Worm (Caenorhabditis elegans): ENCODE measurements around the gene K07H8.12.

The K07H8.12 gene

ce11 chrIV:8299636-8300035 is 23.1 kb upstream of the K07H8.12 start, which contains the start of gene F35H10.6:
TSS of gene F35H10.6 (plus strand) at chrIV:8299936.
- TF ChIP-seq attf-3 (GFP tag; conservative IDR thresholded peaks at IDR 0.05), result no peak
- TF ChIP-seq F57A8.1 (GFP tag; optimal IDR thresholded peaks at IDR 0.05), result no peak
- no peak for TF ChIP-seq ceh-27 (GFP tag; optimal IDR thresholded peaks at IDR 0.05)
- no peak for TF ChIP-seq C06A6.2 (GFP tag; conservative IDR thresholded peaks at IDR 0.05)
- TF ChIP-seq Y53F4B.3 (GFP tag; IDR thresholded peaks at IDR 0.05), result no peak
- no peak for TF ChIP-seq Y53G8AR.9 (GFP tag; conservative IDR thresholded peaks at IDR 0.05)
- no peak for TF ChIP-seq sdz-38 (tag; optimal IDR thresholded peaks at IDR 0.05)
- TF ChIP-seq nfya-2 (GFP tag; IDR thresholded peaks at IDR 0.05), result no peak

- TF ChIP-seq D2030.7 (GFP tag; IDR thresholded peaks at IDR 0.05) (no peak), ztf-18 (tag; optimal IDR thresholded peaks at IDR 0.05) (no peak), egrh-3 (GFP tag; IDR thresholded peaks at IDR 0.05) (no peak), nhr-27 (tag; optimal IDR thresholded peaks at IDR 0.05) (no peak), xnd-1 (tag; optimal IDR thresholded peaks at IDR 0.05) (no peak), let-526 (GFP tag; IDR thresholded peaks at IDR 0.05) (no peak)
Observed at ce11 chrIV:8297192-8297591, 20.7 kb upstream of the K07H8.12 start, which contains the start of gene nprl-3. TSS of gene nprl-3 (plus strand) at chrIV:8297492.

DNA sequence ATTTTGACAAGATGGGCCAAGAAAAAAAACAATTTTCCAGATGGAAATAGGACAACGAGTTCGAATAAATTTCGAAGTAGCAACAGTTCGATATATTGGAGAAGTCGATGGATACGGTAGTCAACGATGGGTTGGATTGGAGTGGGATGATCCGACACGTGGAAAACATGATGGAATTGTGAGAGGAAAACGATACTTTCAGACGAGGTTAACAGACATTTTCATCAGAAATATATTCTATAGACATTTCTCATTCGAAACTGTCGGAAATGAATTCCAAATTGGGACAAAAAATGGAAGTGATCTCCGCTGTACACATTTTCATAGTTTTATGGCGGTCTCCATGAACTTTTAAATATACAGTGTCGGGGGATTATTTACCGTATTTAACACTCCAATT is 18.1 kb upstream of the K07H8.12 start, which contains the start of gene tbce-1:
Gene tbce-1, plus strand, starts transcription at position 41 of the 400 bp plus-strand sequence.
- TF ChIP-seq lin-54 (GFP tag; optimal IDR thresholded peaks at IDR 0.05), result peak; percentile 3
- TF ChIP-seq hlh-26 (GFP tag; conservative IDR thresholded peaks at IDR 0.05), result no peak
- TF ChIP-seq hrde-1 (tag; optimal IDR thresholded peaks at IDR 0.05; ENCODE audit: borderline replicate concordance), result peak; percentile 19

ce11 chrIV:8291232-8291631 is 14.7 kb upstream of the K07H8.12 start, which contains the start of gene K07H8.2:
TSS of gene K07H8.2 (plus strand) at chrIV:8291532.
- TF ChIP-seq tlf-1 (GFP tag; optimal IDR thresholded peaks at IDR 0.05), result no peak
- no peak for TF ChIP-seq madf-3 (GFP tag; IDR thresholded peaks at IDR 0.05)
- peak; percentile 35 for TF ChIP-seq F49E8.2 (tag; optimal IDR thresholded peaks at IDR 0.05; ENCODE audit: insufficient read depth)
- no peak for TF ChIP-seq ceh-100 (GFP tag; IDR thresholded peaks at IDR 0.05)
- TF ChIP-seq rpc-1 (optimal IDR thresholded peaks at IDR 0.05), result no peak
- no peak for TF ChIP-seq rpc-1 (tag; optimal IDR thresholded peaks at IDR 0.05)
- TF ChIP-seq F10E7.11 (tag; optimal IDR thresholded peaks at IDR 0.05), result no peak
- TF ChIP-seq hsf-1 (GFP tag; IDR thresholded peaks at IDR 0.05), result no peak

ce11 chrIV:8289580-8290323 is 13.2 kb upstream of the K07H8.12 start, which contains the start of gene daf-31:
TSS of gene daf-31 (plus strand) at chrIV:8290273.
- TF ChIP-seq hmg-1.2 (GFP tag; IDR thresholded peaks at IDR 0.05), result peak; percentile 3; the same call in 1 of the 2 replicates
- TF ChIP-seq snpc-4 (GFP tag; optimal IDR thresholded peaks at IDR 0.05), result no peak
- peak in 1 of 4 experiments; percentile 54 for TF ChIP-seq snpc-4 (tag; optimal IDR thresholded peaks at IDR 0.05)
- TF ChIP-seq T26A5.8 (tag; optimal IDR thresholded peaks at IDR 0.05), result no peak
- peak; percentile 45 for TF ChIP-seq F23B12.7 (tag; optimal IDR thresholded peaks at IDR 0.05; ENCODE audit: insufficient read depth)
- peak; percentile 72 for TF ChIP-seq efl-1 (GFP tag; optimal IDR thresholded peaks at IDR 0.05)
- TF ChIP-seq hmg-20 (GFP tag; IDR thresholded peaks at IDR 0.05), result no peak
- TF ChIP-seq hrde-1 (tag; optimal IDR thresholded peaks at IDR 0.05; ENCODE audit: borderline replicate concordance), result no peak
- TF ChIP-seq F33H1.4 (GFP tag; IDR thresholded peaks at IDR 0.05), result peak; percentile 87
- peak; percentile 7 for TF ChIP-seq lsl-1 (GFP tag; optimal IDR thresholded peaks at IDR 0.05)
- TF ChIP-seq dpl-1 (GFP tag; optimal IDR thresholded peaks at IDR 0.05), result peak; percentile 67
- peak; percentile 24 for TF ChIP-seq tbp1 (GFP tag; optimal IDR thresholded peaks at IDR 0.05)
- no peak for TF ChIP-seq ceh-58 (GFP tag; IDR thresholded peaks at IDR 0.05)
- peak; percentile 6; the same call in 1 of the 2 replicates for TF ChIP-seq madf-6 (GFP tag; IDR thresholded peaks at IDR 0.05)
- TF ChIP-seq attf-5 (GFP tag; optimal IDR thresholded peaks at IDR 0.05), result peak; percentile 55
